Worm (Caenorhabditis elegans) whole organism, young adult: ENCODE data around the gene lelo-4.

Experiments used
- B0336.3 ChIP-seq: fragments of 200-800 bp; sonication (Bioruptor generic); IDR thresholded peaks from 2 replicates; pipeline ENCODE4 v1.3.6; 2022; ENCODE audit warnings: missing genetic modification characterization, missing compliant biosample characterization
- C06A6.2 ChIP-seq: fragments of 200-800 bp; sonication (Bioruptor generic); conservative IDR thresholded peaks from 2 replicates; pipeline ENCODE4 v1.3.6; 2022; ENCODE audit warnings: missing genetic modification characterization, missing compliant biosample characterization
- F23B12.7 ChIP-seq: sonication (generic microtip); optimal IDR thresholded peaks from 2 replicates; lab custom pipeline; 2017; ENCODE audit warnings: missing genetic modification characterization, mild to moderate bottlenecking, missing compliant biosample characterization, antibody characterized with exemption, moderate library complexity; ENCODE audit not compliant: insufficient read depth
- F33H1.4 ChIP-seq: fragments of 200-800 bp; sonication (Bioruptor generic); IDR thresholded peaks from 2 replicates; pipeline ENCODE4 v1.3.6; 2022; ENCODE audit warnings: missing genetic modification reagents, missing genetic modification characterization, missing compliant biosample characterization
- F49E8.2 ChIP-seq: sonication (generic microtip); optimal IDR thresholded peaks from 3 replicates; lab custom pipeline; 2017; ENCODE audit warnings: missing genetic modification characterization, mild to moderate bottlenecking, missing compliant biosample characterization, antibody characterized with exemption, moderate library complexity; ENCODE audit not compliant: insufficient read depth
- F55B11.4 ChIP-seq: sonication (generic microtip); optimal IDR thresholded peaks from 2 replicates; lab custom pipeline; 2016; ENCODE audit warnings: missing compliant biosample characterization, missing genetic modification characterization, borderline replicate concordance; ENCODE audit not compliant: insufficient read depth
- F57C9.4 ChIP-seq: sonication (generic microtip); optimal IDR thresholded peaks from 2 replicates; lab custom pipeline; 2017; ENCODE audit warnings: mild to moderate bottlenecking, missing genetic modification characterization, missing compliant biosample characterization
- K11D2.4 ChIP-seq: fragments of 200-800 bp; sonication (Bioruptor generic); IDR thresholded peaks from 2 replicates; pipeline ENCODE4 v1.3.6; 2022; ENCODE audit warnings: missing genetic modification reagents, missing genetic modification characterization, missing compliant biosample characterization
- Y53F4B.3 ChIP-seq: fragments of 200-800 bp; sonication (Bioruptor generic); IDR thresholded peaks from 2 replicates; pipeline ENCODE4 v1.3.6; 2022; ENCODE audit warnings: missing genetic modification reagents, missing genetic modification characterization, missing compliant biosample characterization
- Y67H2A.10 ChIP-seq: fragments of 200-800 bp; sonication (Bioruptor generic); conservative IDR thresholded peaks from 2 replicates; pipeline ENCODE4 v1.3.6; 2022; ENCODE audit warnings: missing genetic modification reagents, missing genetic modification characterization, missing compliant biosample characterization
- Y79H2A.3 ChIP-seq: fragments of 200-800 bp; sonication (Bioruptor generic); conservative IDR thresholded peaks from 2 replicates; pipeline ENCODE4 v1.3.6; 2022; ENCODE audit warnings: missing genetic modification reagents, missing genetic modification characterization, missing compliant biosample characterization
- ama-1 ChIP-seq, 3 experiments: fragments of 150-350 bp in 1 of 3; sonication (generic microtip) in 2 of 3; optimal IDR thresholded peaks; 2 replicates each; lab custom pipeline; 2014 to 2018; ENCODE audit warnings: missing biosample characterization in 2 of 3, missing genetic modification characterization in 2 of 3, missing genetic modification reagents in 2 of 3
- aptf-2 ChIP-seq: fragments of 200-800 bp; sonication (Bioruptor generic); conservative IDR thresholded peaks from 2 replicates; pipeline ENCODE4 v1.3.6; 2022; ENCODE audit warnings: missing genetic modification reagents, missing genetic modification characterization, missing compliant biosample characterization
- atf-7 ChIP-seq: sonication (generic microtip); optimal IDR thresholded peaks from 2 replicates; lab custom pipeline; 2017; ENCODE audit warnings: mild to moderate bottlenecking, missing genetic modification characterization, missing compliant biosample characterization
- attf-5 ChIP-seq: fragments of 200-800 bp; sonication (Bioruptor generic); optimal IDR thresholded peaks from 2 replicates; lab custom pipeline; 2018; ENCODE audit warnings: mild to moderate bottlenecking, missing genetic modification characterization, missing compliant biosample characterization
- attf-6 ChIP-seq: fragments of 200-800 bp; sonication (Bioruptor generic); IDR thresholded peaks from 2 replicates; pipeline ENCODE4 v1.3.6; 2022; ENCODE audit warnings: missing genetic modification reagents, missing genetic modification characterization, missing compliant biosample characterization
- bed-1 ChIP-seq: fragments of 200-800 bp; sonication (Bioruptor generic); IDR thresholded peaks from 2 replicates; pipeline ENCODE4 v1.3.6; 2022; ENCODE audit warnings: missing genetic modification reagents, missing genetic modification characterization, missing compliant biosample characterization
- cebp-1 ChIP-seq, 2 experiments: fragments of 200-800 bp in 1 of 2; sonication (Bioruptor generic) in 1 of 2; sonication (generic microtip) in 1 of 2; IDR thresholded peaks in 1 of 2; optimal IDR thresholded peaks in 1 of 2; 2 replicates each; pipeline versions ENCODE4 v1.3.6 to Lab custom; 2017 to 2022; ENCODE audit warnings: missing compliant biosample characterization in 2 of 2, missing genetic modification characterization in 2 of 2, mild to moderate bottlenecking in 1 of 2, missing genetic modification reagents in 1 of 2, moderate library complexity in 1 of 2
- ceh-40 ChIP-seq: fragments of 200-800 bp; sonication (Bioruptor generic); IDR thresholded peaks from 2 replicates; pipeline ENCODE4 v1.3.6; 2022; ENCODE audit warnings: missing genetic modification characterization, missing compliant biosample characterization
- ceh-79 ChIP-seq: sonication (generic microtip); optimal IDR thresholded peaks from 2 replicates; lab custom pipeline; 2017; ENCODE audit warnings: mild to moderate bottlenecking, missing genetic modification characterization, missing compliant biosample characterization
- chd-7 ChIP-seq: sonication (generic microtip); optimal IDR thresholded peaks from 2 replicates; lab custom pipeline; 2016; ENCODE audit warnings: mild to moderate bottlenecking, missing genetic modification characterization, moderate library complexity, missing compliant biosample characterization
- die-1 ChIP-seq: sonication (generic microtip); optimal IDR thresholded peaks from 2 replicates; lab custom pipeline; 2016; ENCODE audit warnings: missing genotype, mild to moderate bottlenecking, missing genetic modification characterization, missing compliant biosample characterization
- egl-18 ChIP-seq: fragments of 200-800 bp; sonication (Bioruptor generic); IDR thresholded peaks from 2 replicates; pipeline ENCODE4 v1.3.6; 2022; ENCODE audit warnings: missing genetic modification reagents, missing genetic modification characterization, missing compliant biosample characterization
- ekl-4 ChIP-seq: fragments of 200-800 bp; sonication (Bioruptor generic); IDR thresholded peaks from 2 replicates; pipeline ENCODE4 v1.3.6; 2022; ENCODE audit warnings: missing genetic modification reagents, missing genetic modification characterization, missing compliant biosample characterization
- ets-4 ChIP-seq: fragments of 200-800 bp; sonication (Bioruptor generic); optimal IDR thresholded peaks from 2 replicates; lab custom pipeline; 2018; ENCODE audit warnings: mild to moderate bottlenecking, missing genetic modification characterization, missing compliant biosample characterization
- hlh-26 ChIP-seq: fragments of 200-800 bp; sonication (Bioruptor generic); conservative IDR thresholded peaks from 2 replicates; pipeline ENCODE4 v1.3.6; 2022; ENCODE audit warnings: missing genetic modification reagents, missing genetic modification characterization, missing compliant biosample characterization
- hmg-1.2 ChIP-seq: fragments of 200-800 bp; sonication (Bioruptor generic); IDR thresholded peaks from 2 replicates; pipeline ENCODE4 v1.3.6; 2022; ENCODE audit warnings: missing genetic modification reagents, missing genetic modification characterization, missing compliant biosample characterization
- let-607 ChIP-seq, 2 experiments: fragments of 200-800 bp in 1 of 2; sonication (Bioruptor generic) in 1 of 2; sonication (generic microtip) in 1 of 2; optimal IDR thresholded peaks; 2 replicates each; lab custom pipeline; 2016 to 2018; ENCODE audit warnings: mild to moderate bottlenecking in 2 of 2, missing compliant biosample characterization in 2 of 2, missing genetic modification characterization in 2 of 2, moderate library complexity in 2 of 2, missing genotype in 1 of 2
- lin-26 ChIP-seq: fragments of 200-800 bp; sonication (Bioruptor generic); IDR thresholded peaks from 2 replicates; pipeline ENCODE4 v1.3.6; 2022; ENCODE audit warnings: missing genetic modification reagents, missing genetic modification characterization, missing compliant biosample characterization
- lin-35 ChIP-seq, 3 experiments: fragments of 150-350 bp in 2 of 3; sonication (generic microtip) in 1 of 3; optimal IDR thresholded peaks; 2 replicates each; lab custom pipeline; 2014 to 2018; ENCODE audit warnings: missing biosample characterization in 3 of 3, missing genetic modification characterization in 3 of 3, missing genetic modification reagents in 3 of 3
- lin-40 ChIP-seq: sonication (generic microtip); optimal IDR thresholded peaks from 2 replicates; lab custom pipeline; 2016; ENCODE audit warnings: missing genetic modification characterization, mild to moderate bottlenecking, missing compliant biosample characterization, missing genotype, missing genetic modification reagents
- madf-3 ChIP-seq: fragments of 200-800 bp; sonication (Bioruptor generic); IDR thresholded peaks from 2 replicates; pipeline ENCODE4 v1.3.6; 2022; ENCODE audit warnings: missing genetic modification reagents, missing genetic modification characterization, missing compliant biosample characterization
- madf-6 ChIP-seq: fragments of 200-800 bp; sonication (Bioruptor generic); IDR thresholded peaks from 2 replicates; pipeline ENCODE4 v1.3.6; 2022; ENCODE audit warnings: missing genetic modification reagents, missing genetic modification characterization, missing compliant biosample characterization
- nhr-80 ChIP-seq: sonication (generic microtip); optimal IDR thresholded peaks from 2 replicates; lab custom pipeline; 2016; ENCODE audit warnings: missing genetic modification characterization, missing compliant biosample characterization
- snpc-4 ChIP-seq, 5 experiments: fragments of 150-350 bp in 1 of 5; sonication (generic microtip) in 4 of 5; optimal IDR thresholded peaks; 2 replicates each; lab custom pipeline; 2014 to 2018; ENCODE audit warnings: missing genetic modification characterization in 5 of 5, missing biosample characterization in 3 of 5, antibody characterized with exemption in 2 of 5, mild to moderate bottlenecking in 2 of 5, missing compliant biosample characterization in 2 of 5, missing genotype in 2 of 5, moderate library complexity in 2 of 5, missing genetic modification reagents in 1 of 5
- sptf-2 ChIP-seq: fragments of 200-800 bp; sonication (Bioruptor generic); optimal IDR thresholded peaks from 2 replicates; lab custom pipeline; 2018; ENCODE audit warnings: mild to moderate bottlenecking, missing genetic modification characterization, missing compliant biosample characterization
- tbp1 ChIP-seq: fragments of 200-800 bp; sonication (Bioruptor generic); optimal IDR thresholded peaks from 2 replicates; lab custom pipeline; 2018; ENCODE audit warnings: mild to moderate bottlenecking, missing genetic modification characterization, missing compliant biosample characterization
- tbx-9 ChIP-seq: sonication (generic microtip); optimal IDR thresholded peaks from 2 replicates; lab custom pipeline; 2016; ENCODE audit warnings: borderline replicate concordance, missing genetic modification characterization, inconsistent platforms, missing compliant biosample characterization
- tlf-1 ChIP-seq: fragments of 200-800 bp; sonication (Bioruptor generic); optimal IDR thresholded peaks from 2 replicates; lab custom pipeline; 2018; ENCODE audit warnings: mild to moderate bottlenecking, missing genetic modification characterization, missing compliant biosample characterization
- unc-62 ChIP-seq: fragments of 150-350 bp; optimal IDR thresholded peaks from 2 replicates; lab custom pipeline; 2014; ENCODE audit warnings: missing biosample characterization, missing genetic modification reagents, missing genetic modification characterization
- xnd-1 ChIP-seq: sonication (generic microtip); optimal IDR thresholded peaks from 2 replicates; lab custom pipeline; 2016; ENCODE audit warnings: missing genotype, missing genetic modification reagents, missing genetic modification characterization, missing compliant biosample characterization
- ztf-26 ChIP-seq: sonication (generic microtip); optimal IDR thresholded peaks from 2 replicates; lab custom pipeline; 2017; ENCODE audit warnings: missing genetic modification characterization, missing compliant biosample characterization
- ztf-6 ChIP-seq: fragments of 200-800 bp; sonication (Bioruptor generic); IDR thresholded peaks from 2 replicates; pipeline ENCODE4 v1.3.6; 2022; ENCODE audit warnings: missing genetic modification reagents, missing genetic modification characterization, missing compliant biosample characterization

Gene lelo-4

ce11 chrII:5697338-5697737, 17.4 kb upstream of the lelo-4 start:
- TF ChIP-seq hmg-1.2 (GFP tag; lab: Robert Waterston, UW) (no peak), aptf-2 (no peak), Y67H2A.10 (GFP tag; lab: Robert Waterston, UW) (no peak), ceh-79 (tag; lab: Kevin White, UChicago) (no peak), ekl-4 (GFP tag; lab: Robert Waterston, UW) (no peak), ceh-40 (GFP tag; lab: Robert Waterston, UW) (no peak), Y53F4B.3 (no peak), madf-6 (no peak), attf-6 (GFP tag; lab: Robert Waterston, UW) (no peak), F49E8.2 (tag; lab: Kevin White, UChicago) (no peak)
- TF ChIP-seq, all 124 proteins: peak for 0

ce11 chrII:5698254-5698653, 16.5 kb upstream of the lelo-4 start:
- TF ChIP-seq C06A6.2 (GFP tag; lab: Robert Waterston, UW) (no peak), cebp-1 (GFP tag; IDR thresholded peaks at IDR 0.05; lab: Robert Waterston, UW) (no peak), cebp-1 (tag; optimal IDR thresholded peaks at IDR 0.05; lab: Kevin White, UChicago) (peak; percentile 52), hlh-26 (GFP tag; lab: Robert Waterston, UW) (no peak), nhr-80 (tag; lab: Kevin White, UChicago) (peak; percentile 58), ztf-26 (tag; lab: Kevin White, UChicago) (peak; percentile 11), F23B12.7 (tag; lab: Kevin White, UChicago) (no peak), B0336.3 (GFP tag; lab: Robert Waterston, UW) (0 out of 2 replicates have a peak, but pooled peaks have one; percentile 20), lin-26 (GFP tag; lab: Robert Waterston, UW) (peak; percentile 51; the same call in 1 of the 2 replicates), snpc-4 (GFP tag; optimal IDR thresholded peaks at IDR 0.05; lab: Kevin White, UChicago) (no peak), snpc-4 (tag; optimal IDR thresholded peaks at IDR 0.05; lab: Kevin White, UChicago) (peak in 2 of 4 experiments; percentile 21 to 64), lin-35 (GFP tag; optimal IDR thresholded peaks at IDR 0.05; lab: Kevin White, UChicago) (no peak), atf-7 (tag; lab: Kevin White, UChicago) (peak; percentile 41), tbp1 (GFP tag; lab: Kevin White, UChicago) (peak; percentile 29), chd-7 (peak; percentile 33), F33H1.4 (GFP tag; lab: Robert Waterston, UW) (no peak), attf-5 (GFP tag; lab: Kevin White, UChicago) (peak; percentile 37), tlf-1 (GFP tag; lab: Kevin White, UChicago) (peak; percentile 25)

- TF ChIP-seq F57C9.4 (tag; lab: Kevin White, UChicago) (no peak), egl-18 (GFP tag; lab: Robert Waterston, UW) (no peak), sptf-2 (GFP tag; lab: Kevin White, UChicago) (no peak), let-607 (tag; optimal IDR thresholded peaks at IDR 0.05; lab: Kevin White, UChicago) (no peak), bed-1 (GFP tag; lab: Robert Waterston, UW) (no peak), unc-62 (GFP tag; lab: Kevin White, UChicago) (no peak), ztf-6 (GFP tag; lab: Robert Waterston, UW) (no peak), tbx-9 (tag; lab: Kevin White, UChicago) (no peak), Y79H2A.3 (GFP tag; lab: Robert Waterston, UW) (no peak), K11D2.4 (GFP tag; lab: Robert Waterston, UW) (no peak), F33H1.4 (GFP tag; lab: Robert Waterston, UW) (no peak), F55B11.4 (tag; lab: Kevin White, UChicago) (no peak), ama-1 (optimal IDR thresholded peaks at IDR 0.05; lab: Kevin White, UChicago) (no peak), ama-1 (GFP tag; optimal IDR thresholded peaks at IDR 0.05; lab: Kevin White, UChicago) (no peak), ets-4 (no peak), madf-3 (no peak), ceh-40 (GFP tag; lab: Robert Waterston, UW) (no peak), Y53F4B.3 (no peak), xnd-1 (tag; lab: Kevin White, UChicago) (no peak), lin-40 (tag; lab: Kevin White, UChicago) (no peak), die-1 (tag; lab: Kevin White, UChicago) (no peak)
Measured at ce11 chrII:5698869-5699268, 15.9 kb upstream of the lelo-4 start, which contains the start of the genes C25H3.10 and C25H3.1. Gene C25H3.10 (minus strand): TSS chrII:5698969. Gene C25H3.1 (plus strand): TSS chrII:5699071.
